Fruit fly (Drosophila melanogaster) whole organism, wandering third instar larva: ENCODE measurements around the gene CG14105.
A peak's percentile ranks its signal among the peaks of the same experiment; 100 is the strongest.

Experiments used
- CG32264 ChIP-seq: fragments of 200-800 bp; sonication (Bioruptor generic); optimal IDR thresholded peaks from 2 replicates; lab custom pipeline; 2016; ENCODE audit warnings: missing biosample characterization, missing genetic modification characterization
- CG9705 ChIP-seq: fragments of 200-800 bp; sonication (Bioruptor generic); optimal IDR thresholded peaks from 2 replicates; lab custom pipeline; 2018; ENCODE audit warnings: missing biosample characterization, mild to moderate bottlenecking, missing genetic modification characterization
- CrebA ChIP-seq: fragments of 200-800 bp; sonication (Bioruptor generic); optimal IDR thresholded peaks from 2 replicates; lab custom pipeline; 2016; ENCODE audit warnings: missing biosample characterization, mild to moderate bottlenecking, missing genetic modification characterization, borderline replicate concordance
- Dfd ChIP-seq: fragments of >200 bp; optimal IDR thresholded peaks from 2 replicates; lab custom pipeline; 2017; ENCODE audit warnings: missing biosample characterization, missing genetic modification characterization
- GATAd ChIP-seq: sonication (Bioruptor generic); optimal IDR thresholded peaks from 2 replicates; lab custom pipeline; 2016; ENCODE audit warnings: missing biosample characterization, missing genetic modification characterization
- HLH106 ChIP-seq: fragments of 200-800 bp; optimal IDR thresholded peaks from 3 replicates; lab custom pipeline; 2019; ENCODE audit warnings: missing biosample characterization, mild to moderate bottlenecking, missing genetic modification characterization, moderate library complexity
- Hnf4 ChIP-seq: fragments of 200-800 bp; sonication (Bioruptor generic); optimal IDR thresholded peaks from 2 replicates; lab custom pipeline; 2016; ENCODE audit warnings: missing biosample characterization, mild to moderate bottlenecking, missing genetic modification characterization
- Jra ChIP-seq: sonication (Bioruptor generic); optimal IDR thresholded peaks from 2 replicates; lab custom pipeline; 2016; ENCODE audit warnings: missing biosample characterization, missing genetic modification characterization
- Myc ChIP-seq: fragments of >200 bp; optimal IDR thresholded peaks from 2 replicates; lab custom pipeline; 2017
- h ChIP-seq: fragments of 200-800 bp; sonication (Bioruptor generic); optimal IDR thresholded peaks from 3 replicates; lab custom pipeline; 2016; ENCODE audit warnings: missing biosample characterization, mild to moderate bottlenecking, missing genetic modification characterization
- psq ChIP-seq: fragments of 200-800 bp; sonication (Bioruptor generic); optimal IDR thresholded peaks from 3 replicates; lab custom pipeline; 2017; ENCODE audit warnings: missing biosample characterization, mild to moderate bottlenecking, missing genetic modification characterization, moderate library complexity
- tai ChIP-seq: sonication (Bioruptor generic); optimal IDR thresholded peaks from 2 replicates; lab custom pipeline; 2016; ENCODE audit warnings: missing biosample characterization, missing genetic modification characterization
- usp ChIP-seq: fragments of >200 bp; optimal IDR thresholded peaks from 2 replicates; lab custom pipeline; 2017; ENCODE audit warnings: missing biosample characterization, missing genetic modification characterization

- TF ChIP-seq CG32264: no peak
- TF ChIP-seq HLH106 (tag; lab: Kevin White, UChicago): peak; percentile 66
- TF ChIP-seq GATAd (GFP tag; lab: Kevin White, UChicago): no peak
- no peak for TF ChIP-seq Myc (lab: Kevin White, UChicago)
- no peak for TF ChIP-seq Dfd (GFP tag; lab: Kevin White, UChicago)
- TF ChIP-seq Hnf4 (GFP tag; lab: Kevin White, UChicago): no peak
- TF ChIP-seq h (GFP tag; lab: Kevin White, UChicago): peak; percentile 44
- no peak for TF ChIP-seq usp (GFP tag; lab: Kevin White, UChicago)
- peak; percentile 27 for TF ChIP-seq psq (GFP tag; lab: Kevin White, UChicago)
- no peak for TF ChIP-seq tai (GFP tag; lab: Kevin White, UChicago)
- TF ChIP-seq CG9705 (GFP tag; lab: Kevin White, UChicago): peak; percentile 75
- no peak for TF ChIP-seq CrebA (GFP tag; lab: Kevin White, UChicago)
- TF ChIP-seq Jra: no peak
Measured at dm6 chr3L:13450177-13450793, 23.8 kb upstream of the CG14105 start, which contains the start of the genes JMJD7 and CG10738.
